Worm (Caenorhabditis elegans) whole organism, L1 larva: ENCODE results near the gene ZK250.2.

Source experiments
- C34B4.2 ChIP-seq: sonication (generic microtip); optimal IDR thresholded peaks from 2 replicates; lab custom pipeline; 2017; ENCODE audit warnings: mild to moderate bottlenecking, missing genetic modification characterization, missing compliant biosample characterization
- aha-1 ChIP-seq: fragments of 150-350 bp; optimal IDR thresholded peaks from 2 replicates; lab custom pipeline; 2014; ENCODE audit warnings: missing biosample characterization, missing genetic modification characterization
- ceh-63 ChIP-seq: fragments of 200-800 bp; sonication (Bioruptor generic); optimal IDR thresholded peaks from 2 replicates; lab custom pipeline; 2018; ENCODE audit warnings: mild to moderate bottlenecking, missing genetic modification characterization, missing compliant biosample characterization
- ceh-88 ChIP-seq: fragments of 200-800 bp; sonication (Bioruptor generic); IDR thresholded peaks from 2 replicates; pipeline ENCODE4 v1.3.6; 2022; ENCODE audit warnings: missing genetic modification characterization, missing compliant biosample characterization
- ceh-90 ChIP-seq: sonication (generic microtip); optimal IDR thresholded peaks from 2 replicates; lab custom pipeline; 2016; ENCODE audit warnings: missing genetic modification characterization, missing compliant biosample characterization
- ces-1 ChIP-seq: fragments of 150-350 bp; optimal IDR thresholded peaks from 2 replicates; lab custom pipeline; 2014; ENCODE audit warnings: missing biosample characterization, missing genetic modification reagents, missing genetic modification characterization
- dpl-1 ChIP-seq, 3 experiments: fragments of 150-350 bp in 2 of 3; sonication (generic microtip) in 1 of 3; optimal IDR thresholded peaks; 2 replicates each; lab custom pipeline; 2014 to 2017; ENCODE audit warnings: missing biosample characterization in 3 of 3, missing genetic modification characterization in 3 of 3, missing genetic modification reagents in 3 of 3
- efl-1 ChIP-seq, 4 experiments: fragments of 150-350 bp; optimal IDR thresholded peaks in 3 of 4; peaks in 1 of 4; 1 replicate in 1 of 4; 2 replicates in 3 of 4; lab custom pipeline; 2014; ENCODE audit warnings: missing biosample characterization in 2 of 4, missing genetic modification characterization in 2 of 4, missing genetic modification reagents in 2 of 4
- egl-27 ChIP-seq, 2 experiments: fragments of 150-350 bp in 1 of 2; sonication (generic microtip); optimal IDR thresholded peaks; 3 replicates each; lab custom pipeline; 2017 to 2018; ENCODE audit warnings: missing biosample characterization in 2 of 2, missing genetic modification characterization in 2 of 2, missing genetic modification reagents in 2 of 2
- elt-2 ChIP-seq: sonication (generic microtip); optimal IDR thresholded peaks from 2 replicates; lab custom pipeline; 2016; ENCODE audit warnings: missing genetic modification characterization, mild to moderate bottlenecking, inconsistent platforms, missing compliant biosample characterization, missing genetic modification reagents
- fkh-10 ChIP-seq: sonication (generic microtip); optimal IDR thresholded peaks from 2 replicates; lab custom pipeline; 2017; ENCODE audit warnings: missing biosample characterization, missing genetic modification reagents, missing genetic modification characterization
- fkh-4 ChIP-seq: sonication (generic microtip); optimal IDR thresholded peaks from 2 replicates; lab custom pipeline; 2016; ENCODE audit warnings: missing compliant biosample characterization, missing genetic modification characterization, borderline replicate concordance
- fkh-8 ChIP-seq: sonication (generic microtip); optimal IDR thresholded peaks from 2 replicates; lab custom pipeline; 2016; ENCODE audit warnings: mild to moderate bottlenecking, missing genetic modification characterization, missing compliant biosample characterization
- irx-1 ChIP-seq: sonication (generic microtip); optimal IDR thresholded peaks from 2 replicates; lab custom pipeline; 2016; ENCODE audit warnings: missing genetic modification characterization, missing compliant biosample characterization
- isw-1 ChIP-seq: fragments of 200-800 bp; sonication (Bioruptor generic); IDR thresholded peaks from 2 replicates; pipeline ENCODE4 v1.3.6; 2022; ENCODE audit warnings: missing genetic modification characterization, missing compliant biosample characterization
- jun-1 ChIP-seq: fragments of 150-350 bp; optimal IDR thresholded peaks from 2 replicates; lab custom pipeline; 2014; ENCODE audit warnings: missing biosample characterization, missing genetic modification reagents, missing genetic modification characterization
- lin-15B ChIP-seq: fragments of 150-350 bp; sonication (generic microtip); optimal IDR thresholded peaks from 3 replicates; lab custom pipeline; 2014; ENCODE audit warnings: missing biosample characterization, missing genetic modification characterization
- lir-3 ChIP-seq: sonication (generic microtip); optimal IDR thresholded peaks from 2 replicates; lab custom pipeline; 2016; ENCODE audit warnings: mild to moderate bottlenecking, missing genetic modification characterization, moderate library complexity, missing compliant biosample characterization; ENCODE audit not compliant: poor library complexity
- mab-9 ChIP-seq: fragments of 200-800 bp; sonication (Bioruptor generic); IDR thresholded peaks from 2 replicates; pipeline ENCODE4 v1.3.6; 2022; ENCODE audit warnings: missing genetic modification reagents, missing genetic modification characterization, missing compliant biosample characterization
- nhr-12 ChIP-seq: sonication (generic microtip); optimal IDR thresholded peaks from 2 replicates; lab custom pipeline; 2017; ENCODE audit warnings: missing biosample characterization, missing genetic modification characterization
- nhr-19 ChIP-seq: fragments of 200-800 bp; sonication (Bioruptor generic); conservative IDR thresholded peaks from 2 replicates; pipeline ENCODE4 v1.3.6; 2022; ENCODE audit warnings: missing genetic modification characterization, missing compliant biosample characterization
- nhr-237 ChIP-seq: fragments of 150-350 bp; optimal IDR thresholded peaks from 2 replicates; lab custom pipeline; 2014; ENCODE audit warnings: missing biosample characterization, missing genetic modification characterization
- nhr-76 ChIP-seq: sonication (generic microtip); optimal IDR thresholded peaks from 2 replicates; lab custom pipeline; 2017; ENCODE audit warnings: missing biosample characterization, missing genetic modification characterization
- nhr-85 ChIP-seq: sonication (generic microtip); peaks from one replicate; lab custom pipeline; 2016; ENCODE audit warnings: missing genetic modification characterization, inconsistent platforms, missing compliant biosample characterization
- nhr-90 ChIP-seq: sonication (generic microtip); optimal IDR thresholded peaks from 2 replicates; lab custom pipeline; 2016; ENCODE audit warnings: mild to moderate bottlenecking, missing genetic modification characterization, missing compliant biosample characterization; ENCODE audit not compliant: poor library complexity
- pqm-1 ChIP-seq: sonication (generic microtip); optimal IDR thresholded peaks from 3 replicates; lab custom pipeline; 2017; ENCODE audit warnings: missing biosample characterization, missing genetic modification characterization
- snpc-4 ChIP-seq: fragments of 150-350 bp; optimal IDR thresholded peaks from 2 replicates; lab custom pipeline; 2014; ENCODE audit warnings: missing biosample characterization, missing genetic modification characterization
- snu-23 ChIP-seq: sonication (generic microtip); optimal IDR thresholded peaks from 2 replicates; lab custom pipeline; 2016; ENCODE audit warnings: missing genetic modification characterization, missing compliant biosample characterization
- sptf-1 ChIP-seq: fragments of 150-350 bp; optimal IDR thresholded peaks from 2 replicates; lab custom pipeline; 2014; ENCODE audit warnings: missing biosample characterization, missing genetic modification characterization
- sup-37 ChIP-seq: fragments of 200-800 bp; sonication (Bioruptor generic); optimal IDR thresholded peaks from 2 replicates; lab custom pipeline; 2018; ENCODE audit warnings: mild to moderate bottlenecking, missing genetic modification characterization, missing compliant biosample characterization
- swsn-7 ChIP-seq: sonication (generic microtip); optimal IDR thresholded peaks from 2 replicates; lab custom pipeline; 2016; ENCODE audit warnings: missing genetic modification characterization, missing compliant biosample characterization
- tbx-2 ChIP-seq: sonication (generic microtip); optimal IDR thresholded peaks from 2 replicates; lab custom pipeline; 2016; ENCODE audit warnings: missing genetic modification characterization, missing compliant biosample characterization
- tlp-1 ChIP-seq: fragments of 150-350 bp; optimal IDR thresholded peaks from 2 replicates; lab custom pipeline; 2014; ENCODE audit warnings: missing biosample characterization, missing genetic modification characterization
- vab-15 ChIP-seq: sonication (generic microtip); optimal IDR thresholded peaks from 2 replicates; lab custom pipeline; 2017; ENCODE audit warnings: missing genotype, mild to moderate bottlenecking, missing genetic modification characterization, missing compliant biosample characterization
- zip-4 ChIP-seq: fragments of 200-800 bp; sonication (Bioruptor generic); optimal IDR thresholded peaks from 2 replicates; lab custom pipeline; 2018; ENCODE audit warnings: mild to moderate bottlenecking, missing genetic modification characterization, moderate library complexity, missing compliant biosample characterization
- ztf-4 ChIP-seq: fragments of 150-350 bp; optimal IDR thresholded peaks from 2 replicates; lab custom pipeline; 2014; ENCODE audit warnings: missing biosample characterization, missing genetic modification characterization

The ZK250.2 gene

ce11 chrII:1921018-1921417 is 27.5 kb upstream of the ZK250.2 start, which contains the start of gene bath-7:
TSS of gene bath-7 (minus strand) at chrII:1921118.
- no peak for TF ChIP-seq efl-1 (optimal IDR thresholded peaks at IDR 0.05; lab: Kevin White, UChicago)
- peak in 1 of 2 experiments; percentile 62 for TF ChIP-seq efl-1 (GFP tag; optimal IDR thresholded peaks at IDR 0.05 in 1 of 2; lab: Kevin White, UChicago)
- TF ChIP-seq sup-37 (GFP tag; lab: Kevin White, UChicago), result no peak
- TF ChIP-seq, all 84 proteins: peak for 1

- TF ChIP-seq lin-15B (tag; lab: Kevin White, UChicago) (no peak), sptf-1 (no peak), ceh-88 (GFP tag; lab: Robert Waterston, UW) (no peak), zip-4 (no peak), swsn-7 (tag; lab: Kevin White, UChicago) (no peak), egl-27 (tag; optimal IDR thresholded peaks at IDR 0.05; lab: Kevin White, UChicago) (no peak), sup-37 (GFP tag; lab: Kevin White, UChicago) (no peak), elt-2 (no peak), dpl-1 (GFP tag; optimal IDR thresholded peaks at IDR 0.05; lab: Kevin White, UChicago) (no peak), pqm-1 (no peak)
Observed at ce11 chrII:1922665-1923187, 25.8 kb upstream of the ZK250.2 start, which contains the start of the genes bath-2 and F52C6.4. TSS of gene bath-2 (minus strand) at chrII:1922765. TSS of gene F52C6.4 (plus strand) at chrII:1923137.

- TF ChIP-seq tlp-1 (tag; lab: Kevin White, UChicago) (no peak), nhr-90 (tag; lab: Kevin White, UChicago) (no peak), snpc-4 (no peak), pqm-1 (no peak), elt-2 (no peak), nhr-12 (tag; lab: Kevin White, UChicago) (no peak), nhr-76 (tag; lab: Kevin White, UChicago) (no peak), swsn-7 (tag; lab: Kevin White, UChicago) (no peak), lir-3 (tag; lab: Kevin White, UChicago) (no peak), ztf-4 (tag; lab: Kevin White, UChicago) (no peak), nhr-85 (tag; lab: Kevin White, UChicago) (no peak), mab-9 (GFP tag; lab: Robert Waterston, UW) (no peak), C34B4.2 (tag; lab: Kevin White, UChicago) (no peak)
Observed at ce11 chrII:1924459-1924858, 24.0 kb upstream of the ZK250.2 start, which contains the start of gene F52C6.3. TSS of gene F52C6.3 (plus strand) at chrII:1924759.

- TF ChIP-seq tlp-1 (tag; lab: Kevin White, UChicago) (no peak), dpl-1 (GFP tag; optimal IDR thresholded peaks at IDR 0.05; lab: Kevin White, UChicago) (no peak), aha-1 (tag; lab: Kevin White, UChicago) (no peak), fkh-10 (GFP tag; lab: Kevin White, UChicago) (no peak), C34B4.2 (tag; lab: Kevin White, UChicago) (no peak), ceh-63 (GFP tag; lab: Kevin White, UChicago) (no peak), irx-1 (tag; lab: Kevin White, UChicago) (no peak), nhr-12 (tag; lab: Kevin White, UChicago) (no peak), nhr-19 (GFP tag; lab: Robert Waterston, UW) (no peak), vab-15 (tag; lab: Kevin White, UChicago) (no peak), ceh-90 (no peak), tbx-2 (tag; lab: Kevin White, UChicago) (no peak), jun-1 (no peak), isw-1 (no peak), ces-1 (GFP tag; lab: Kevin White, UChicago) (no peak), fkh-4 (tag; lab: Kevin White, UChicago) (no peak), fkh-8 (tag; lab: Kevin White, UChicago) (no peak), nhr-237 (no peak), snu-23 (GFP tag; lab: Kevin White, UChicago) (no peak), nhr-85 (tag; lab: Kevin White, UChicago) (no peak)
Observed at ce11 chrII:1926162-1926561, 22.3 kb upstream of the ZK250.2 start, which contains the start of gene F52C6.2. TSS of gene F52C6.2 (plus strand) at chrII:1926462.
